Worm (Caenorhabditis elegans) whole organism, midembryonic: ENCODE results near the gene clec-45.

ENCODE experiments used
- T22C8.4 ChIP-seq: fragments of 200-800 bp; sonication (Bioruptor generic); IDR thresholded peaks from 2 replicates; pipeline ENCODE4 v1.3.6; 2022; ENCODE audit warnings: missing genetic modification characterization, missing compliant biosample characterization
- flt-1 ChIP-seq: fragments of 200-800 bp; sonication (Bioruptor generic); IDR thresholded peaks from 2 replicates; pipeline ENCODE4 v1.3.6; 2022; ENCODE audit warnings: missing genetic modification characterization, missing compliant biosample characterization
- klf-2 ChIP-seq: fragments of 200-800 bp; sonication (Bioruptor generic); conservative IDR thresholded peaks from 2 replicates; pipeline ENCODE4 v1.3.6; 2022; ENCODE audit warnings: missing genetic modification reagents, missing genetic modification characterization, missing compliant biosample characterization
- med-1 ChIP-seq: sonication (generic microtip); optimal IDR thresholded peaks from 2 replicates; lab custom pipeline; 2017; ENCODE audit warnings: missing genetic modification characterization, mild to moderate bottlenecking, missing compliant biosample characterization, antibody characterized with exemption, missing genetic modification reagents; ENCODE audit not compliant: insufficient read depth
- tab-1 ChIP-seq: fragments of 200-800 bp; sonication (Bioruptor generic); IDR thresholded peaks from 2 replicates; pipeline ENCODE4 v1.3.6; 2022; ENCODE audit warnings: missing genetic modification characterization, missing compliant biosample characterization
- ztf-23 ChIP-seq: fragments of 200-800 bp; sonication (Bioruptor generic); IDR thresholded peaks from 2 replicates; pipeline ENCODE4 v1.3.6; 2022; ENCODE audit warnings: missing genetic modification reagents, missing genetic modification characterization, missing compliant biosample characterization
- ztf-29 ChIP-seq: fragments of 200-800 bp; sonication (Bioruptor generic); IDR thresholded peaks from 2 replicates; pipeline ENCODE4 v1.3.6; 2022; ENCODE audit warnings: missing genetic modification reagents, missing genetic modification characterization, missing compliant biosample characterization

ce11 chrV:7686189-7686588 is 48.3 kb downstream of the clec-45 start, which contains the start of the genes nhr-94 and nhr-152:
- TF ChIP-seq ztf-29 (GFP tag; lab: Robert Waterston, UW) (no peak), ztf-23 (no peak), med-1 (no peak), flt-1 (no peak), T22C8.4 (GFP tag; lab: Robert Waterston, UW) (no peak), klf-2 (GFP tag; lab: Robert Waterston, UW) (no peak), tab-1 (GFP tag; lab: Robert Waterston, UW) (no peak)
